Fruit fly (Drosophila melanogaster) whole organism, prepupa: Measurements from ENCODE around the gene Spn28Db.

Source experiments
- CG10669 ChIP-seq: fragments of 200-800 bp; sonication (Bioruptor generic); optimal IDR thresholded peaks from 3 replicates; lab custom pipeline; 2018; ENCODE audit warnings: missing biosample characterization, mild to moderate bottlenecking, missing genetic modification characterization, moderate library complexity
- CG1621 ChIP-seq: fragments of 200-800 bp; sonication (Bioruptor generic); optimal IDR thresholded peaks from 3 replicates; lab custom pipeline; 2018; ENCODE audit warnings: missing biosample characterization, mild to moderate bottlenecking, missing genetic modification characterization
- CG3032 ChIP-seq: fragments of 200-800 bp; optimal IDR thresholded peaks from 2 replicates; lab custom pipeline; 2019; ENCODE audit warnings: missing biosample characterization, mild to moderate bottlenecking, missing genetic modification characterization, moderate library complexity
- CG6808 ChIP-seq: fragments of 200-800 bp; sonication (Bioruptor generic); optimal IDR thresholded peaks from 3 replicates; lab custom pipeline; 2017; ENCODE audit warnings: missing biosample characterization, missing genetic modification characterization, mild to moderate bottlenecking, moderate library complexity, missing genetic modification reagents
- Hr39 ChIP-seq: fragments of 200-800 bp; sonication (Bioruptor generic); optimal IDR thresholded peaks from 2 replicates; lab custom pipeline; 2016; ENCODE audit warnings: missing biosample characterization, missing genetic modification characterization
- OdsH ChIP-seq: fragments of 200-800 bp; sonication (Bioruptor generic); optimal IDR thresholded peaks from 3 replicates; lab custom pipeline; 2016; ENCODE audit warnings: missing biosample characterization, missing genetic modification characterization
- Sox102F ChIP-seq: fragments of 200-800 bp; sonication (Bioruptor generic); optimal IDR thresholded peaks from 2 replicates; lab custom pipeline; 2016; ENCODE audit warnings: missing biosample characterization, mild to moderate bottlenecking, missing genetic modification characterization
- Sox14 ChIP-seq: fragments of 200-800 bp; sonication (Bioruptor generic); optimal IDR thresholded peaks from 3 replicates; lab custom pipeline; 2016; ENCODE audit warnings: missing biosample characterization, missing genetic modification characterization
- achi ChIP-seq: fragments of 200-800 bp; sonication (Bioruptor generic); optimal IDR thresholded peaks from 3 replicates; lab custom pipeline; 2016; ENCODE audit warnings: missing biosample characterization, missing genetic modification characterization
- esn ChIP-seq: fragments of 200-800 bp; sonication (Bioruptor generic); optimal IDR thresholded peaks from 2 replicates; lab custom pipeline; 2016; ENCODE audit warnings: missing biosample characterization, mild to moderate bottlenecking, missing genetic modification characterization, moderate library complexity
- pdm3 ChIP-seq: fragments of 200-800 bp; sonication (Bioruptor generic); optimal IDR thresholded peaks from 3 replicates; lab custom pipeline; 2016; ENCODE audit warnings: missing biosample characterization, missing genetic modification characterization
- svp ChIP-seq: fragments of 200-800 bp; sonication (Bioruptor generic); peaks from one replicate; lab custom pipeline; 2016; ENCODE audit warnings: missing biosample characterization, missing genetic modification characterization
- vri ChIP-seq: fragments of 200-800 bp; sonication (Bioruptor generic); optimal IDR thresholded peaks from 3 replicates; lab custom pipeline; 2016; ENCODE audit warnings: missing biosample characterization, mild to moderate bottlenecking, missing genetic modification characterization

DNA sequence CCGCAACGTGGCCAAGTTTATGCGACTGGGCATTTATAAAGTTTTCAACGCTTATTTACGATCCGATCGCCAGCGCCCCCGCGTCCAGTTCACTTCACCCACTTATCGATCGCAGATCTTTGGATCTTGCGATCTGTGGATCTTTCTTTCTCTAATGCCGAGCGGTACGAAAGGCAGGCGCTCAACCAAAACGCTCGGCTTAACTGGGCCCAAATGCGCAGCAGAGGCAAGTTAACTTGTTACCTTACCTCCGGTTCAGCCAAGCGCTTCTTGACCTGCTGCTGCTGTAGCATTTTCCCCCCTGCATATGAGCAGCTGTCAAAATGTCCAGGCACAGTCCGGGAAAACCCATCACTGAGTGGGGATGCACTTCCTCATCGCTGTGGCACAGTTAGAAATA, 31.6 kb upstream of the Spn28Db start:
- TF ChIP-seq OdsH (GFP tag; lab: Kevin White, UChicago) (no peak), pdm3 (GFP tag; lab: Kevin White, UChicago) (no peak), Sox14 (GFP tag; lab: Kevin White, UChicago) (no peak), achi (no peak), CG10669 (GFP tag; lab: Kevin White, UChicago) (no peak), CG6808 (no peak), Hr39 (no peak), vri (GFP tag; lab: Kevin White, UChicago) (no peak), CG3032 (tag; lab: Kevin White, UChicago) (no peak), CG1621 (tag; lab: Kevin White, UChicago) (no peak), svp (GFP tag; lab: Kevin White, UChicago) (no peak), esn (GFP tag; lab: Kevin White, UChicago) (no peak), Sox102F (GFP tag; lab: Kevin White, UChicago) (no peak)
